Fruit fly (Drosophila melanogaster): ENCODE results near the gene CG17261.

CG17261 gene

DNA sequence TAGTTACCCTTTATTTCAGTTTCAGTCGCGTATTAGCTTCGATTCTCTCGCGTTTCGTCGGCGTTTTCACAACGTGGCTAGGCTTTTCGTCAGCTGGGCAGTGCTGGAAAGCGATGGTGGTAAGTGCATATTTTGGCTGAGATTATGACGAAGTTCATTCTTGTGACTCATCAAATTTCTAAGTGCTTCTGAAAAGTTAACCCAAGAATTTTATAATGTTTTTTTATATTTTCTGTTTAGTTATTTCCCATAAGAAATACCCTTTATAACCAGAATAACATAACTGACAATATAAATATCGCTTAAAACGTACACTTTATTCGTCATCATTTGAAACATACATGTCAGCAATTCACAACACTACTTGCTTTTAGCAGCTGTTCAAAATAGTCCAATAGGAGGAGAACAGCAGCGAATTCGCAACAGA lies 5.2 kb upstream of the CG17261 start, which contains the start of the genes CG17260 and SerRS (continued):
- TF ChIP-seq Ssrp (tag; optimal IDR thresholded peaks at IDR 0.05) (peak; percentile 92), peb (GFP tag; IDR thresholded peaks at IDR 0.05) (peak; percentile 87), CG12104 (GFP tag; optimal IDR thresholded peaks at IDR 0.05) (peak; percentile 89), sd (tag; optimal IDR thresholded peaks at IDR 0.05) (peak; percentile 93), pfk (GFP tag; optimal IDR thresholded peaks at IDR 0.05) (peak; percentile 29), CG3163 (GFP tag; optimal IDR thresholded peaks at IDR 0.05) (peak; percentile 73), chm (GFP tag; IDR thresholded peaks at IDR 0.05) (peak; percentile 36; the same call in 1 of the 2 replicates), bsh (GFP tag; optimal IDR thresholded peaks at IDR 0.05) (peak; percentile 60 to 89), CG14441 (GFP tag; IDR thresholded peaks at IDR 0.05) (peak; percentile 93), hb (GFP tag; IDR thresholded peaks at IDR 0.05; ENCODE audit: partially characterized antibody) (no peak), ems (GFP tag; optimal IDR thresholded peaks at IDR 0.05) (peak; percentile 84), CG13424 (tag; optimal IDR thresholded peaks at IDR 0.05) (peak; percentile 94), trem (tag; optimal IDR thresholded peaks at IDR 0.05) (peak; percentile 93), grn (GFP tag; optimal IDR thresholded peaks at IDR 0.05) (peak; percentile 61), HLH3B (GFP tag; IDR thresholded peaks at IDR 0.05) (peak; percentile 85; the same call in 1 of the 2 replicates), so (GFP tag; IDR thresholded peaks at IDR 0.05) (peak; percentile 83; the same call in 1 of the 3 replicates), fd96Cb (tag; optimal IDR thresholded peaks at IDR 0.05) (peak; percentile 88), Trl (optimal IDR thresholded peaks at IDR 0.05) (no peak), Trl (GFP tag; optimal IDR thresholded peaks at IDR 0.05) (peak; percentile 95), Antp (GFP tag; optimal IDR thresholded peaks at IDR 0.05) (peak; percentile 94), pita (GFP tag; optimal IDR thresholded peaks at IDR 0.05) (no peak), CG10959 (GFP tag; IDR thresholded peaks at IDR 0.05) (peak; percentile 43), vfl (GFP tag; optimal IDR thresholded peaks at IDR 0.05) (peak; percentile 92), nau (GFP tag; optimal IDR thresholded peaks at IDR 0.05) (no peak), CG10366 (GFP tag; IDR thresholded peaks at IDR 0.05) (peak; percentile 90), sob (GFP tag; IDR thresholded peaks at IDR 0.05) (peak; percentile 97), zen2 (GFP tag; IDR thresholded peaks at IDR 0.05; ENCODE audit: partially characterized antibody) (no peak; the same call in 2 of the 3 replicates), sens-2 (GFP tag; IDR thresholded peaks at IDR 0.05) (peak; percentile 45; the same call in 1 of the 2 replicates), CG12769 (tag; optimal IDR thresholded peaks at IDR 0.05) (no peak), HLH54F (GFP tag; optimal IDR thresholded peaks at IDR 0.05) (peak; percentile 97), al (GFP tag; IDR thresholded peaks at IDR 0.05) (peak; percentile 95), Xbp1 (GFP tag; optimal IDR thresholded peaks at IDR 0.05) (peak; percentile 96), bowl (GFP tag; IDR thresholded peaks at IDR 0.05) (peak; percentile 26; the same call in 1 of the 2 replicates), Sox100B (GFP tag; optimal IDR thresholded peaks at IDR 0.05) (no peak), Lim3 (GFP tag; IDR thresholded peaks at IDR 0.05) (peak; percentile 57; the same call in 1 of the 2 replicates), CG1024 (GFP tag; IDR thresholded peaks at IDR 0.05) (peak; percentile 35; the same call in 1 of the 2 replicates), CG6854 (GFP tag; optimal IDR thresholded peaks at IDR 0.05) (peak; percentile 52), cwo (GFP tag; optimal IDR thresholded peaks at IDR 0.05) (peak; percentile 83), Elba2 (GFP tag; optimal IDR thresholded peaks at IDR 0.05) (peak; percentile 99), pb (GFP tag; optimal IDR thresholded peaks at IDR 0.05) (peak; percentile 77), CG17361 (GFP tag; IDR thresholded peaks at IDR 0.05) (peak; percentile 96), NC2β (GFP tag; optimal IDR thresholded peaks at IDR 0.05) (peak; percentile 86), Atf6 (GFP tag; IDR thresholded peaks at IDR 0.05) (peak; percentile 91), H15 (GFP tag; IDR thresholded peaks at IDR 0.05) (peak; percentile 86), E2f2 (GFP tag; IDR thresholded peaks at IDR 0.05) (peak; percentile 71), CG13123 (GFP tag; optimal IDR thresholded peaks at IDR 0.05) (peak; percentile 85), mld (GFP tag; IDR thresholded peaks at IDR 0.05; ENCODE audit: partially characterized antibody) (no peak), CG30431 (GFP tag; optimal IDR thresholded peaks at IDR 0.05) (peak; percentile 77), aop (GFP tag; IDR thresholded peaks at IDR 0.05) (0 out of 2 replicates have a peak, but pooled peaks have one; percentile 23), Rfx (GFP tag; IDR thresholded peaks at IDR 0.05) (peak; percentile 94), CG11723 (GFP tag; optimal IDR thresholded peaks at IDR 0.05) (no peak)
